Fruit fly (Drosophila melanogaster) whole organism, embryonic: ENCODE data around the gene Rlb1.

Source experiments
- Bteb2 ChIP-seq: fragments of 200-800 bp; sonication (Bioruptor generic); optimal IDR thresholded peaks from 2 replicates; lab custom pipeline; 2016; ENCODE audit warnings: missing biosample characterization, missing genetic modification characterization
- CG10147 ChIP-seq: fragments of 200-800 bp; sonication (Bioruptor generic); optimal IDR thresholded peaks from 2 replicates; lab custom pipeline; 2019; ENCODE audit warnings: missing biosample characterization, mild to moderate bottlenecking, missing genetic modification characterization, moderate library complexity
- CG10209 ChIP-seq: fragments of 200-800 bp; sonication (Bioruptor generic); optimal IDR thresholded peaks from 3 replicates; lab custom pipeline; 2017; ENCODE audit warnings: missing biosample characterization, mild to moderate bottlenecking, missing genetic modification characterization, missing genetic modification reagents
- CG10274 ChIP-seq: fragments of 200-800 bp; sonication (Bioruptor generic); optimal IDR thresholded peaks from 3 replicates; lab custom pipeline; 2017; ENCODE audit warnings: missing biosample characterization, mild to moderate bottlenecking, missing genetic modification characterization
- CG10366 ChIP-seq: fragments of 200-800 bp; sonication (Bioruptor generic); IDR thresholded peaks from 2 replicates; pipeline ENCODE4 v1.3.6; 2022; ENCODE audit warnings: missing biosample characterization, missing genetic modification characterization
- CG11093 ChIP-seq: fragments of 200-800 bp; sonication (Bioruptor generic); IDR thresholded peaks from 3 replicates; pipeline ENCODE4 v1.3.6; 2022; ENCODE audit warnings: missing biosample characterization, missing genetic modification characterization
- CG11456 ChIP-seq: fragments of 200-800 bp; sonication (Bioruptor generic); IDR thresholded peaks from 3 replicates; pipeline ENCODE4 v1.3.6; 2022; ENCODE audit warnings: missing biosample characterization, missing genetic modification characterization
- CG13424 ChIP-seq: fragments of 200-800 bp; sonication (Bioruptor generic); optimal IDR thresholded peaks from 2 replicates; lab custom pipeline; 2019; ENCODE audit warnings: missing biosample characterization, mild to moderate bottlenecking, missing genetic modification characterization, moderate library complexity
- CG13894 ChIP-seq: fragments of 200-800 bp; sonication (Bioruptor generic); optimal IDR thresholded peaks from 3 replicates; lab custom pipeline; 2018; ENCODE audit warnings: missing biosample characterization, mild to moderate bottlenecking, missing genetic modification characterization, moderate library complexity
- CG14441 ChIP-seq: fragments of 200-800 bp; sonication (Bioruptor generic); IDR thresholded peaks from 2 replicates; pipeline ENCODE4 v1.3.6; 2022; ENCODE audit warnings: missing biosample characterization, missing genetic modification characterization
- CG14710 ChIP-seq: fragments of 200-800 bp; sonication (Bioruptor generic); optimal IDR thresholded peaks from 3 replicates; lab custom pipeline; 2019; ENCODE audit warnings: missing biosample characterization, mild to moderate bottlenecking, missing genetic modification characterization, moderate library complexity
- CG1603 ChIP-seq: fragments of 200-800 bp; sonication (Bioruptor generic); optimal IDR thresholded peaks from 2 replicates; lab custom pipeline; 2019; ENCODE audit warnings: missing biosample characterization, mild to moderate bottlenecking, missing genetic modification characterization, moderate library complexity
- CG16815 ChIP-seq: fragments of 200-800 bp; sonication (Bioruptor generic); optimal IDR thresholded peaks from 3 replicates; lab custom pipeline; 2017; ENCODE audit warnings: missing biosample characterization, mild to moderate bottlenecking, missing genetic modification characterization
- CG17829 ChIP-seq: fragments of 200-800 bp; optimal IDR thresholded peaks from 2 replicates; lab custom pipeline; 2019; ENCODE audit warnings: missing biosample characterization, mild to moderate bottlenecking, missing genetic modification characterization, moderate library complexity
- CG1832 ChIP-seq: fragments of 200-800 bp; sonication (Bioruptor generic); optimal IDR thresholded peaks from 2 replicates; lab custom pipeline; 2017; ENCODE audit warnings: missing biosample characterization, mild to moderate bottlenecking, missing genetic modification characterization, inconsistent platforms
- CG2120 ChIP-seq: fragments of 200-800 bp; sonication (Bioruptor generic); optimal IDR thresholded peaks from 3 replicates; lab custom pipeline; 2016; ENCODE audit warnings: missing biosample characterization, missing genetic modification characterization
- CG31388 ChIP-seq: fragments of 200-800 bp; sonication (Bioruptor generic); optimal IDR thresholded peaks from 2 replicates; lab custom pipeline; 2016; ENCODE audit warnings: missing biosample characterization, missing genetic modification characterization
- CG5245 ChIP-seq: fragments of 200-800 bp; sonication (Bioruptor generic); optimal IDR thresholded peaks from 3 replicates; lab custom pipeline; 2016; ENCODE audit warnings: missing biosample characterization, missing genetic modification characterization
- CG7839 ChIP-seq: fragments of 200-800 bp; sonication (Bioruptor generic); optimal IDR thresholded peaks from 3 replicates; lab custom pipeline; 2018; ENCODE audit warnings: missing biosample characterization, mild to moderate bottlenecking, missing genetic modification characterization, moderate library complexity
- E2f2 ChIP-seq: fragments of 200-800 bp; sonication (Bioruptor generic); IDR thresholded peaks from 2 replicates; pipeline ENCODE4 v1.3.6; 2022; ENCODE audit warnings: missing biosample characterization, missing genetic modification characterization
- Fer3 ChIP-seq: fragments of 200-800 bp; sonication (Bioruptor generic); optimal IDR thresholded peaks from 2 replicates; lab custom pipeline; 2018; ENCODE audit warnings: missing biosample characterization, mild to moderate bottlenecking, missing genetic modification characterization, moderate library complexity
- HHEX ChIP-seq: fragments of 200-800 bp; sonication (Bioruptor generic); optimal IDR thresholded peaks from 3 replicates; lab custom pipeline; 2017; ENCODE audit warnings: missing biosample characterization, mild to moderate bottlenecking, missing genetic modification characterization, missing genetic modification reagents
- HLH3B ChIP-seq: fragments of 200-800 bp; sonication (Bioruptor generic); IDR thresholded peaks from 2 replicates; pipeline ENCODE4 v1.3.6; 2022; ENCODE audit warnings: missing biosample characterization, missing genetic modification characterization
- HmgZ ChIP-seq: fragments of 200-800 bp; sonication (Bioruptor generic); optimal IDR thresholded peaks from 2 replicates; lab custom pipeline; 2018; ENCODE audit warnings: missing biosample characterization, mild to moderate bottlenecking, missing genetic modification characterization
- MESR4 ChIP-seq: fragments of 200-800 bp; sonication (Bioruptor generic); optimal IDR thresholded peaks from 2 replicates; lab custom pipeline; 2018; ENCODE audit warnings: missing biosample characterization, mild to moderate bottlenecking, missing genetic modification characterization, moderate library complexity
- Mrtf ChIP-seq: fragments of 200-800 bp; sonication (Bioruptor generic); IDR thresholded peaks from 3 replicates; pipeline ENCODE4 v1.3.6; 2022; ENCODE audit warnings: missing biosample characterization, missing genetic modification characterization
- PHDP ChIP-seq: fragments of 200-800 bp; sonication (Bioruptor generic); optimal IDR thresholded peaks from 3 replicates; lab custom pipeline; 2018; ENCODE audit warnings: missing biosample characterization, mild to moderate bottlenecking, missing genetic modification characterization, moderate library complexity
- Pdp1 ChIP-seq, 2 experiments: fragments of 200-800 bp; sonication (Bioruptor generic); optimal IDR thresholded peaks; 3 replicates each; lab custom pipeline; 2016; ENCODE audit warnings: missing biosample characterization in 2 of 2, missing genetic modification characterization in 2 of 2, mild to moderate bottlenecking in 1 of 2, moderate library complexity in 1 of 2
- Poxn ChIP-seq: fragments of 200-800 bp; sonication (Bioruptor generic); IDR thresholded peaks from 2 replicates; pipeline ENCODE4 v1.3.6; 2022; ENCODE audit warnings: missing biosample characterization, missing genetic modification characterization
- Stat92E ChIP-seq, 3 experiments: fragments of >200 bp in 2 of 3; fragments of 200-800 bp in 1 of 3; sonication (Bioruptor generic) in 1 of 3; optimal IDR thresholded peaks; 2 replicates each; lab custom pipeline; 2017 to 2019; ENCODE audit warnings: missing biosample characterization in 3 of 3, missing genetic modification characterization in 3 of 3, mild to moderate bottlenecking in 1 of 3, moderate library complexity in 1 of 3
- ash1 ChIP-seq: fragments of 200-800 bp; sonication (Bioruptor generic); optimal IDR thresholded peaks from 2 replicates; lab custom pipeline; 2018; ENCODE audit warnings: missing biosample characterization, mild to moderate bottlenecking, missing genetic modification characterization
- chinmo ChIP-seq: fragments of 200-800 bp; sonication (Bioruptor generic); IDR thresholded peaks from 4 replicates; pipeline ENCODE4 v1.3.6; 2022; ENCODE audit warnings: missing biosample characterization, missing genetic modification characterization; ENCODE audit not compliant: partially characterized antibody
- chn ChIP-seq: fragments of 200-800 bp; sonication (Bioruptor generic); optimal IDR thresholded peaks from 2 replicates; lab custom pipeline; 2016; ENCODE audit warnings: missing biosample characterization, missing genetic modification characterization
- ci ChIP-seq: fragments of 200-800 bp; sonication (Bioruptor generic); IDR thresholded peaks from 3 replicates; pipeline ENCODE4 v1.3.6; 2022; ENCODE audit warnings: missing biosample characterization, missing genetic modification characterization
- fd96Cb ChIP-seq: fragments of 200-800 bp; sonication (Bioruptor generic); optimal IDR thresholded peaks from 2 replicates; lab custom pipeline; 2018; ENCODE audit warnings: missing biosample characterization, mild to moderate bottlenecking, missing genetic modification characterization, moderate library complexity
- grau ChIP-seq: fragments of 200-800 bp; optimal IDR thresholded peaks from 3 replicates; lab custom pipeline; 2019; ENCODE audit warnings: missing biosample characterization, mild to moderate bottlenecking, missing genetic modification characterization, moderate library complexity
- kah ChIP-seq: fragments of 200-800 bp; sonication (Bioruptor generic); optimal IDR thresholded peaks from 2 replicates; lab custom pipeline; 2018; ENCODE audit warnings: missing biosample characterization, mild to moderate bottlenecking, missing genetic modification characterization
- lab ChIP-seq: fragments of 200-800 bp; sonication (Bioruptor generic); optimal IDR thresholded peaks from 3 replicates; lab custom pipeline; 2017; ENCODE audit warnings: missing biosample characterization, missing genetic modification characterization, mild to moderate bottlenecking, moderate library complexity, missing genetic modification reagents
- mam ChIP-seq: fragments of 200-800 bp; sonication (Bioruptor generic); optimal IDR thresholded peaks from 3 replicates; lab custom pipeline; 2016; ENCODE audit warnings: missing biosample characterization, missing genetic modification characterization
- mld ChIP-seq: fragments of 200-800 bp; sonication (Bioruptor generic); IDR thresholded peaks from 3 replicates; pipeline ENCODE4 v1.3.6; 2022; ENCODE audit warnings: missing biosample characterization, missing genetic modification characterization; ENCODE audit not compliant: partially characterized antibody
- nerfin-1 ChIP-seq: fragments of 200-800 bp; sonication (Bioruptor generic); optimal IDR thresholded peaks from 3 replicates; lab custom pipeline; 2019; ENCODE audit warnings: missing biosample characterization, mild to moderate bottlenecking, missing genetic modification characterization, moderate library complexity
- nerfin-2 ChIP-seq: fragments of 200-800 bp; sonication (Bioruptor generic); IDR thresholded peaks from 2 replicates; pipeline ENCODE4 v1.3.6; 2022; ENCODE audit warnings: missing biosample characterization, missing genetic modification characterization; ENCODE audit not compliant: partially characterized antibody
- onecut ChIP-seq: fragments of 200-800 bp; sonication (Bioruptor generic); IDR thresholded peaks from 2 replicates; pipeline ENCODE4 v1.3.6; 2022; ENCODE audit warnings: missing biosample characterization, missing genetic modification characterization
- row ChIP-seq: fragments of 200-800 bp; sonication (Bioruptor generic); IDR thresholded peaks from 3 replicates; pipeline ENCODE4 v1.3.6; 2022; ENCODE audit warnings: missing biosample characterization, missing genetic modification characterization
- tgo ChIP-seq: fragments of 200-800 bp; sonication (Bioruptor generic); IDR thresholded peaks from 3 replicates; pipeline ENCODE4 v1.3.6; 2022; ENCODE audit warnings: missing biosample characterization, missing genetic modification characterization
- tll ChIP-seq, 2 experiments: fragments of 200-800 bp in 1 of 2; fragments of >200 bp in 1 of 2; sonication (Bioruptor generic) in 1 of 2; optimal IDR thresholded peaks; 2 replicates each; lab custom pipeline; 2017 to 2019; ENCODE audit warnings: missing biosample characterization in 2 of 2, missing genetic modification characterization in 2 of 2, mild to moderate bottlenecking in 1 of 2, moderate library complexity in 1 of 2
- twi ChIP-seq: fragments of 200-800 bp; optimal IDR thresholded peaks from 2 replicates; lab custom pipeline; 2019; ENCODE audit warnings: missing biosample characterization, mild to moderate bottlenecking, missing genetic modification characterization, moderate library complexity
- unc-4 ChIP-seq: fragments of 200-800 bp; sonication (Bioruptor generic); IDR thresholded peaks from 2 replicates; pipeline ENCODE4 v1.3.6; 2022; ENCODE audit warnings: missing biosample characterization, missing genetic modification characterization; ENCODE audit not compliant: partially characterized antibody

Gene Rlb1

dm6 chr3R:9555334-9555974 lies 42.3 kb downstream of the Rlb1 start, which contains the start of the genes CG9386 and BckdhA (continued):
- peak; percentile 56 for TF ChIP-seq grau (tag; lab: Kevin White, UChicago)
- peak; percentile 31; the same call in 1 of the 2 replicates for TF ChIP-seq onecut (GFP tag; lab: Robert Waterston, UW)
- peak; percentile 72 for TF ChIP-seq kah (GFP tag; lab: Kevin White, UChicago)
- TF ChIP-seq CG10147, result peak; percentile 42
- TF ChIP-seq CG14710, result peak; percentile 66
- peak; percentile 73 for TF ChIP-seq unc-4
- peak; percentile 55 for TF ChIP-seq CG14441
- TF ChIP-seq CG2120 (GFP tag; lab: Kevin White, UChicago), result peak; percentile 81
- TF ChIP-seq Bteb2 (GFP tag; lab: Kevin White, UChicago), result peak; percentile 35
- TF ChIP-seq CG17829, result peak; percentile 45
- peak; percentile 31 for TF ChIP-seq fd96Cb
- peak; percentile 75 for TF ChIP-seq mam (GFP tag; lab: Kevin White, UChicago)
- TF ChIP-seq CG10274 (GFP tag; lab: Kevin White, UChicago), result no peak
- TF ChIP-seq HmgZ (tag; lab: Kevin White, UChicago), result peak; percentile 21
- peak; percentile 54 to 99 for TF ChIP-seq Pdp1 (GFP tag; optimal IDR thresholded peaks at IDR 0.05; lab: Kevin White, UChicago)
- TF ChIP-seq E2f2 (GFP tag; lab: Robert Waterston, UW), result peak; percentile 83
- no peak for TF ChIP-seq ash1 (GFP tag; lab: Kevin White, UChicago)
- no peak for TF ChIP-seq Stat92E (GFP tag; optimal IDR thresholded peaks at IDR 0.05; lab: Kevin White, UChicago)
- TF ChIP-seq CG31388 (GFP tag; lab: Kevin White, UChicago), result no peak
- TF ChIP-seq CG10209 (GFP tag; lab: Kevin White, UChicago), result peak; percentile 32
- TF ChIP-seq MESR4 (GFP tag; lab: Kevin White, UChicago), result peak; percentile 68
- TF ChIP-seq CG13424 (tag; lab: Kevin White, UChicago), result peak; percentile 58
- TF ChIP-seq tll (GFP tag; optimal IDR thresholded peaks at IDR 0.05; lab: Kevin White, UChicago), result no peak
- TF ChIP-seq Mrtf (GFP tag; lab: Robert Waterston, UW), result no peak
- no peak for TF ChIP-seq HLH3B (GFP tag; lab: Robert Waterston, UW)
- TF ChIP-seq CG16815 (GFP tag; lab: Kevin White, UChicago), result no peak
- TF ChIP-seq CG5245 (GFP tag; lab: Kevin White, UChicago), result peak; percentile 0
- peak; percentile 80 for TF ChIP-seq row (GFP tag; lab: Robert Waterston, UW)
- TF ChIP-seq HHEX, result peak; percentile 32
- peak; percentile 42 for TF ChIP-seq Fer3 (tag; lab: Kevin White, UChicago)
- TF ChIP-seq CG7839, result peak; percentile 59
- peak; percentile 42 for TF ChIP-seq nerfin-1
- peak; percentile 31 for TF ChIP-seq PHDP (tag; lab: Kevin White, UChicago)
- peak; percentile 60; the same call in 1 of the 2 replicates for TF ChIP-seq nerfin-2 (GFP tag; lab: Robert Waterston, UW)
- no peak for TF ChIP-seq CG11093
- TF ChIP-seq ci, result peak; percentile 53; the same call in 1 of the 3 replicates
- TF ChIP-seq chinmo, result peak; percentile 72; the same call in 1 of the 4 replicates
- peak; percentile 55 for TF ChIP-seq lab
- no peak for TF ChIP-seq CG1832 (GFP tag; lab: Kevin White, UChicago)
- TF ChIP-seq CG10366 (GFP tag; lab: Robert Waterston, UW), result peak; percentile 28; the same call in 1 of the 2 replicates
- no peak for TF ChIP-seq CG1603
- peak; percentile 39; the same call in 1 of the 3 replicates for TF ChIP-seq tgo (GFP tag; lab: Robert Waterston, UW)
- peak; percentile 63 for TF ChIP-seq CG13894 (tag; lab: Kevin White, UChicago)
- TF ChIP-seq mld (GFP tag; lab: Robert Waterston, UW), result no peak
- peak; percentile 57; the same call in 2 of the 3 replicates for TF ChIP-seq CG11456
- TF ChIP-seq Poxn (GFP tag; lab: Robert Waterston, UW), result no peak
- no peak for TF ChIP-seq twi (tag; lab: Kevin White, UChicago)
- peak; percentile 61 for TF ChIP-seq chn (GFP tag; lab: Kevin White, UChicago)
